Worm (Caenorhabditis elegans): ENCODE data around the gene M03B6.5.

DNA sequence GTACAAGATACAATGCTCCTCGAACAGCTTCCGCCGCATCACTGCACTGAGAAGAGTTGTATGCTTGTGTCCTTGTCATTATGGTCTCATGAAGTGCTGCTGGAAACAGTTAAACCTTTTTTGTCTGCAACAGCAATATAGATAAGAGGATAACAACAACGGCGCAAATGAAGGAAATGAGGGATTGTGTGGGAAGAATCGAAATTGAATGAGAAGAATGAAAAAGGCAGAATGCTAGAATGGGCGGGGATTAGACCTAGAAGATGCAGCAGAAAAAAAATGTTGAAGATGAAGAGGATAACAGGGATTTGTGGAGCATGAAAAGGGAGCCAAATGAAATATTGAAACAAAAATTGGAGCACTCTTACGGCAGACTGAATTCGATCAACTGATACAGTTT is 49.5 kb downstream of the M03B6.5 start, which contains the start of gene sra-37:
- TF ChIP-seq ahr-1 (tag; optimal IDR thresholded peaks at IDR 0.05) (no peak), sox-4 (tag; optimal IDR thresholded peaks at IDR 0.05) (no peak), K02D7.2 (tag; optimal IDR thresholded peaks at IDR 0.05) (no peak), ama-1 (optimal IDR thresholded peaks at IDR 0.05) (no peak), C08G9.2 (tag; optimal IDR thresholded peaks at IDR 0.05) (no peak), tbx-7 (tag; optimal IDR thresholded peaks at IDR 0.05) (no peak), ceh-30 (tag; optimal IDR thresholded peaks at IDR 0.05) (no peak), ztf-16 (tag; optimal IDR thresholded peaks at IDR 0.05) (no peak), ceh-2 (tag; optimal IDR thresholded peaks at IDR 0.05) (no peak), pag-3 (tag; optimal IDR thresholded peaks at IDR 0.05; ENCODE audit: borderline replicate concordance) (no peak), rnt-1 (tag; optimal IDR thresholded peaks at IDR 0.05) (no peak), elt-2 (tag; optimal IDR thresholded peaks at IDR 0.05) (no peak)
